Worm (Caenorhabditis elegans) whole organism, midembryonic: ENCODE measurements around the gene T16G12.3.
A peak's percentile ranks its signal among the peaks of the same experiment; 100 is the strongest.

ENCODE experiments used
- T22C8.4 ChIP-seq: fragments of 200-800 bp; sonication (Bioruptor generic); IDR thresholded peaks from 2 replicates; pipeline ENCODE4 v1.3.6; 2022; ENCODE audit warnings: missing genetic modification characterization, missing compliant biosample characterization
- cog-1 ChIP-seq: sonication (generic microtip); optimal IDR thresholded peaks from 2 replicates; lab custom pipeline; 2016; ENCODE audit warnings: missing genetic modification characterization, missing compliant biosample characterization
- flt-1 ChIP-seq: fragments of 200-800 bp; sonication (Bioruptor generic); IDR thresholded peaks from 2 replicates; pipeline ENCODE4 v1.3.6; 2022; ENCODE audit warnings: missing genetic modification characterization, missing compliant biosample characterization
- klf-2 ChIP-seq: fragments of 200-800 bp; sonication (Bioruptor generic); conservative IDR thresholded peaks from 2 replicates; pipeline ENCODE4 v1.3.6; 2022; ENCODE audit warnings: missing genetic modification reagents, missing genetic modification characterization, missing compliant biosample characterization
- med-1 ChIP-seq: sonication (generic microtip); optimal IDR thresholded peaks from 2 replicates; lab custom pipeline; 2017; ENCODE audit warnings: missing genetic modification characterization, mild to moderate bottlenecking, missing compliant biosample characterization, antibody characterized with exemption, missing genetic modification reagents; ENCODE audit not compliant: insufficient read depth
- ref-1 ChIP-seq: fragments of 200-800 bp; sonication (Bioruptor generic); conservative IDR thresholded peaks from 2 replicates; pipeline ENCODE4 v1.3.6; 2022; ENCODE audit warnings: missing genetic modification reagents, missing genetic modification characterization, missing compliant biosample characterization
- tab-1 ChIP-seq: fragments of 200-800 bp; sonication (Bioruptor generic); IDR thresholded peaks from 2 replicates; pipeline ENCODE4 v1.3.6; 2022; ENCODE audit warnings: missing genetic modification characterization, missing compliant biosample characterization
- ztf-23 ChIP-seq: fragments of 200-800 bp; sonication (Bioruptor generic); IDR thresholded peaks from 2 replicates; pipeline ENCODE4 v1.3.6; 2022; ENCODE audit warnings: missing genetic modification reagents, missing genetic modification characterization, missing compliant biosample characterization
- ztf-29 ChIP-seq: fragments of 200-800 bp; sonication (Bioruptor generic); IDR thresholded peaks from 2 replicates; pipeline ENCODE4 v1.3.6; 2022; ENCODE audit warnings: missing genetic modification reagents, missing genetic modification characterization, missing compliant biosample characterization

Gene T16G12.3

DNA sequence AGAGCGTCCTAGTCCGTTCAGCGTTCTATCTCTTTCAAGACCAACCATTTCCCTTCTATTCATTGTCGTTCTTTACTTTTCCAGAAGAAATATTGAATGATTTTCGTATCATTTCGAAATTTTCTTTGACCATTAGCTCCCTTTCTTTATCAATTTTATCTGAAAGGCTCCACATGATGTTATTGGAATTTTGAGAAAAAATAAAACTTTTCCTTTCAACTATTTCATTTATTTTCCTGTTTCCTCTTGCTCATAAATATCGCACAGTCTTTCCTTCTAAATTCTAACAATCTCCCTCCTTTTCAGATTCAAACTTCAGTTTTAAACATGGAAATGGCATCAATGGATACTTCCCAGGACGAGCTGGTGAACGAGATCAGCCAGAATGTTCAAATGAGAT is 7.1 kb downstream of the T16G12.3 start, which contains the start of gene T16G12.4:
TSS of gene T16G12.4 (plus strand) at position 301 of the 400 bp plus-strand sequence.
- no peak for TF ChIP-seq T22C8.4
- no peak for TF ChIP-seq ref-1
- TF ChIP-seq ztf-23 (GFP tag; lab: Robert Waterston, UW), result no peak
- no peak for TF ChIP-seq klf-2
- TF ChIP-seq ztf-29, result no peak
- TF ChIP-seq tab-1 (GFP tag; lab: Robert Waterston, UW), result no peak
- no peak for TF ChIP-seq cog-1 (tag; lab: Kevin White, UChicago)
- no peak for TF ChIP-seq flt-1
- no peak for TF ChIP-seq med-1 (GFP tag; lab: Kevin White, UChicago)

DNA sequence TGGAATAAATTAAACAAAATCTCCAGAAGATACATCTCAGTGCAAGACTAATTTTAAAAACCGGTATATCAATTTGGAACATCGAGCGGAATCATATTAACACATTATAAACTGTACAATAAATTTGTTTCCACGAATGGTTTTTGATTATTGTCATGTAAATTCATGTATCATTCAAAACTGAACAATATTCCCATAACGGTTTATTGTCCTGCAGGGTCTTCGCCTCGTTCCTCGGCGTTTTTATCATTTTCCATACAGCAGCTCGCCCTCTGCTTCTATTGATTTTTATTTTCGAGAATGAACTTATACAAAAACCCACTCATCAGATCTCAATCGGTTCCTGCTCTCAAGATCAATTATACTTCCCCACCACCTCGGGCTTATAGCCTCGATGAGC is 8.6 kb downstream of the T16G12.3 start, which contains the start of gene T16G12.8:
TSS of gene T16G12.8 (plus strand) at position 301 of the 400 bp plus-strand sequence.
- TF ChIP-seq flt-1, result no peak
- no peak for TF ChIP-seq cog-1 (tag; lab: Kevin White, UChicago)
- no peak for TF ChIP-seq tab-1 (GFP tag; lab: Robert Waterston, UW)
- TF ChIP-seq ref-1, result no peak
- TF ChIP-seq ztf-29, result no peak
- TF ChIP-seq klf-2, result no peak
- no peak for TF ChIP-seq ztf-23 (GFP tag; lab: Robert Waterston, UW)
- TF ChIP-seq T22C8.4, result no peak
- no peak for TF ChIP-seq med-1 (GFP tag; lab: Kevin White, UChicago)

DNA sequence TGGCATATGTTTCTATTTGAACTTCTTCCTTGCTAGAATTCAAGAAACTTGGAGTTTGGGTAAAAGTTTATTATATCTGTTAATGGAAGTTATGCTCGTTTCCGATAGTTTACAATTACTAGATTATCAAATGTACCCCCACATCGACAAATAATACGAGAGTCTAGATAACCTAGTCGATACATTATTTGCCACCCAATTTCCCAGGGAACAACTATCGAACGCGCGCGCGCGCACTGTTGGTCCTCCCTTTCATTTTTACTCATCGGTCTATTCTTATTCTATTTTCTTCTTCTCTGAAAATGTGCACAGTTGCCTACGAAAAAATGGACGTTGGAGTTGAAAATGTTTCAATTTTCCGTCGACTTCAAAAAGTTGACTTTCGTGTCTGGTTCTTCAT is 10.2 kb downstream of the T16G12.3 start, which contains the start of gene T16G12.13:
TSS of gene T16G12.13 (plus strand) at position 293 of the 400 bp plus-strand sequence.
- no peak for TF ChIP-seq ztf-29
- TF ChIP-seq klf-2, result no peak
- TF ChIP-seq ztf-23 (GFP tag; lab: Robert Waterston, UW), result no peak
- no peak for TF ChIP-seq cog-1 (tag; lab: Kevin White, UChicago)
- TF ChIP-seq T22C8.4, result no peak
- no peak for TF ChIP-seq ref-1
- no peak for TF ChIP-seq flt-1
- no peak for TF ChIP-seq tab-1 (GFP tag; lab: Robert Waterston, UW)
- TF ChIP-seq med-1 (GFP tag; lab: Kevin White, UChicago), result no peak

DNA sequence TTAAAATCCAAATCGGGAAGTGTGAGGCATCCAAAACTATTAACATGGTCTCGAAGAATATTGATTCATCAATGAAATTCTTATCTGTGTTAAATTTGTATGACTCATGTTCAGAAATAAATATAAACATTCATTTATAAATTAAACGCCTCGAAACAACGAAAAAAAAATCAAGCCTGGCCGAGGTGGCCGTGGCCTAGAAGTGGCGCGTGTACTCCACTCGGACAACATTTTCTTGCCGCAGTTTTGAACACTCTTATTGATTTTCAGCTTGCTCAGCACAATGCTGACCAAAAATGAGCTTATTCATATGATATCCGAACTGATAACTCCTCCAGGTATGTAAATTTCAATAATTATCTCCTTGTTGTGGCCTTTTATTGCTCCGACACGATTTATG is 13.7 kb downstream of the T16G12.3 start, which contains the start of gene ekl-6:
TSS of gene ekl-6 (plus strand) at position 265 of the 400 bp plus-strand sequence.
- TF ChIP-seq ztf-29, result no peak
- TF ChIP-seq ztf-23 (GFP tag; lab: Robert Waterston, UW), result no peak
- TF ChIP-seq cog-1 (tag; lab: Kevin White, UChicago), result peak; percentile 37
- TF ChIP-seq ref-1, result no peak
- TF ChIP-seq klf-2, result no peak
- TF ChIP-seq tab-1 (GFP tag; lab: Robert Waterston, UW), result no peak
- peak; percentile 71 for TF ChIP-seq flt-1
- TF ChIP-seq T22C8.4, result peak; percentile 10; the same call in 1 of the 2 replicates
- TF ChIP-seq med-1 (GFP tag; lab: Kevin White, UChicago), result no peak

DNA sequence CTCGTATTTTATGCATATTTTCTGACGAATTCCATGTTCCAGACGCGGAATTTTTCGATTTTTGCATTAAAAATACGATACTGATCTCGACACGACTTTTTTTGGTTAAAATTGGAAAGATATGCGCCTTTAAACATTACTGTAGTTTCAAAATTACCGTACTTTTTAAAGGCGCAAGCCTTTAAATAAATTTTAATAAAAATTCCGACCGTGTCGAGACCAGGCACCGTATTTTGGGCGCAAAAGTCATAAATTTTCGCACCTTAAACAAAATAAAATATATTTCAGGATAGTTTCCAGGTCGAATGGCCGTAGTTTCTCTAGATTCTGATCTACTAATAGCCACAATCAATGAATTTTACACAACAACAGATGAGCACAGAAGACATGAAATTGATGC is 18.9 kb downstream of the T16G12.3 start, which contains the start of gene T16G12.6:
TSS of gene T16G12.6 (plus strand) at position 301 of the 400 bp plus-strand sequence.
- TF ChIP-seq ref-1 (no peak), ztf-29 (no peak), med-1 (GFP tag; lab: Kevin White, UChicago) (no peak), klf-2 (no peak), cog-1 (tag; lab: Kevin White, UChicago) (no peak), T22C8.4 (no peak), tab-1 (GFP tag; lab: Robert Waterston, UW) (no peak), ztf-23 (GFP tag; lab: Robert Waterston, UW) (no peak), flt-1 (no peak)

DNA sequence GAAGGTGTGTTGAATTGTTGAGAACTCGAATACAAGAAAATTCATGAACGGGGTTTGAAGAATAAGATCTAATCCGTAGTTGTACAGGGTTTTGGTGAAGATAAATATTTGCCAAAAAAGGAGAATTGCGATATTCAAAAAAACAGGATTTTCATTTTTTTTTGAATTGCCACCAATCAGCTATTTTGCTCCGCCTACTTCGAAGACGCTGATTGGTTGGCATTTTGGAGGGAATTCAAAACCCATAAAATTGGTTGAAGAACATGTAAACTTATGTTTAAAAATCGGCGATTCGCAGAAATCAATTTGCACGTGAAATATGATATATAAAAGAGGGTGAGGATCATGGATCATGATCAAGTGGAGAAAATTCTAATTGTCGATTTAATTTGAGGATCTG is 25.6 kb downstream of the T16G12.3 start:
- no peak for TF ChIP-seq klf-2
- TF ChIP-seq ztf-23 (GFP tag; lab: Robert Waterston, UW), result no peak
- no peak for TF ChIP-seq ztf-29
- no peak for TF ChIP-seq ref-1
- TF ChIP-seq med-1 (GFP tag; lab: Kevin White, UChicago), result no peak
- TF ChIP-seq T22C8.4, result no peak

DNA sequence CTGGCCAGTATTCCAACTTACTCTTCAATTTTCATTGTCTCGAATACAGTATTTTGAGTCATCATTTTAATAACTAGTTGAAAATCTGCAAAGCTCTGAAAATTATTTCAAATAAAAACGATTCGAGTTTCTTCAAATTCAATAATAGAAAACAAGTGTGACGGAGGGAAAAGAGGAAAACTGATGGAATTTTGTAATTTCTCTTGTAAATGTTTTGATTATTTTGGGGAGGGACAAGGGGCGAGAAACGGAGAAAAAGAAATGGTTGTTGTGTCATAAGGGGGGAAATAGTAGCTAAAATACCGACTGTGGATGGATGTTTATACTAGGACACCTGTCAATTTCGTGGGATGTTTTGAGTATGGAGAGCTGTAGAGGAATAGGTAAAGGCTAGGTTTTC is 27.7 kb downstream of the T16G12.3 start, which contains the start of gene T16G12.9:
TSS of gene T16G12.9 (minus strand) at position 101 of the 400 bp plus-strand sequence.
- TF ChIP-seq ztf-29 (no peak), cog-1 (tag; lab: Kevin White, UChicago) (no peak), klf-2 (no peak), tab-1 (GFP tag; lab: Robert Waterston, UW) (no peak), ztf-23 (GFP tag; lab: Robert Waterston, UW) (no peak), T22C8.4 (no peak), ref-1 (no peak)

DNA sequence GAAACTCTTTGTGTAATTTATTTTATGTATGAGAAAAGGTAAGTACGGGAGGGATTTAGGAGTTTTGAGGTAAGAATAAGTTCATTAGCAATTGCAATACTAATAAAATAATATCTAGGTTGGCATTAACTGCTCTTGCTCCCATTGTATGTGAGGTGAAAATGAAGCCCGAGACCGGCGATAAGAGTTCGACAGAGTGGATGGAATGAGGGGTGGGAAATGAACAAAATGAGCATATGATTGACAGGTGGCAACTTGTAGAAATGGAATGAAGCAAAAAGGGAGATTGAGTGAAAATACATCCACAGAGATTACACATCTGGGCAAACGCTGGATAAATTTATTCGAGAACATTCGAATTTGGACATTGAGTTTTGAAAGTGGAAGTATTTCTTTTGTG is 28.4 kb downstream of the T16G12.3 start:
- no peak for TF ChIP-seq klf-2
- no peak for TF ChIP-seq med-1 (GFP tag; lab: Kevin White, UChicago)
- no peak for TF ChIP-seq ztf-23 (GFP tag; lab: Robert Waterston, UW)
- TF ChIP-seq ztf-29, result no peak
- TF ChIP-seq cog-1 (tag; lab: Kevin White, UChicago), result no peak
- no peak for TF ChIP-seq tab-1 (GFP tag; lab: Robert Waterston, UW)
- TF ChIP-seq ref-1, result no peak
- TF ChIP-seq flt-1, result no peak
- no peak for TF ChIP-seq T22C8.4

DNA sequence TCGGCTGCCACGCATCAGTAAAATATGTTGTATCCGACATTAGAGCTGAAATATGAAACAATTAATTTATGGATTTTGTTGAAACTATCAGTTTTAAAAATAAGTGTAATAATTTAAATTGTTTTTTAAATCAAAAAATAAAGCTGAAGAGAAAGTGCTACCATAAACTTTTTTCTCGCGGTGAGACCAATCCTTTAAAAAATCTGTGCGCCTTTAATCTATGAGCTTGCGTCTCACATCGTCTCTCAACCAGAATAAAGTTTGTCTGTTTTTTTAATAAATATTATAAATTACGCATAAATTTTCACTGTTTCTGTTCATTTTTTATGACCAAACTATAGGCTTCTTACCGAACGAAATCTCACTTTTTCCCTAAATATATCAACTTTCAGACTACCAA is 32.8 kb downstream of the T16G12.3 start, which contains the start of gene T16H12.3:
TSS of gene T16H12.3 (minus strand) at position 51 of the 400 bp plus-strand sequence.
- TF ChIP-seq flt-1, result no peak
- TF ChIP-seq cog-1 (tag; lab: Kevin White, UChicago), result no peak
- TF ChIP-seq T22C8.4, result no peak
- no peak for TF ChIP-seq tab-1 (GFP tag; lab: Robert Waterston, UW)
- TF ChIP-seq med-1 (GFP tag; lab: Kevin White, UChicago), result no peak

DNA sequence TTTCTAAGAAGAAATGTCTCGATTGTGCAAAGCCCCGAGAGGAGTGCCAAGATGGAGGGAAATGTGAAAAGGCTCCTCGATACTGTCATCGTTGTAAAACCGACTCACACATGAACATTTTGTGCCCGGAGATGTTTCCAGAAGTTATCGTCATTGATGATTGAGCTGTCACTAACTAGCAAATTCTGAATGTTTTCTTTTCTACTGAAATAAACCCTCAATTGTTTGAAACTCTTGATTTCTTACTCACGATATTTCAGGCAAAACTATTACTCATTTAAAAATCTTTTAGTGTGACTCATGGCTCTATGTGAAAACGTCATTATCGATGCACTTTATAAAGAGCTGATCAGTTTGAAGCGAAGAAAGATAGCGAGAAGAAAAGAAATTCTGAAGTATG is 34.7 kb downstream of the T16G12.3 start, which contains the start of gene T16H12.13:
TSS of gene T16H12.13 (plus strand) at position 301 of the 400 bp plus-strand sequence.
- TF ChIP-seq flt-1 (no peak), ref-1 (no peak), tab-1 (GFP tag; lab: Robert Waterston, UW) (no peak), klf-2 (no peak), ztf-29 (no peak)
